Worm (Caenorhabditis elegans) whole organism, L3 larva: Measurements from ENCODE around the gene lgc-49.

Source experiments
- ama-1 ChIP-seq: fragments of 150-350 bp; optimal IDR thresholded peaks from 2 replicates; lab custom pipeline; 2018
- egl-27 ChIP-seq: sonication (generic microtip); optimal IDR thresholded peaks from 4 replicates; lab custom pipeline; 2017; ENCODE audit warnings: missing biosample characterization, missing genetic modification reagents, missing genetic modification characterization
- fos-1 ChIP-seq: fragments of 150-350 bp; optimal IDR thresholded peaks from 2 replicates; lab custom pipeline; 2014; ENCODE audit warnings: missing biosample characterization, missing genetic modification characterization
- jun-1 ChIP-seq: fragments of 150-350 bp; optimal IDR thresholded peaks from 2 replicates; lab custom pipeline; 2014; ENCODE audit warnings: missing biosample characterization, missing genetic modification reagents, missing genetic modification characterization
- mdl-1 ChIP-seq: fragments of 150-350 bp; optimal IDR thresholded peaks from 2 replicates; lab custom pipeline; 2014; ENCODE audit warnings: missing biosample characterization, missing genetic modification characterization
- nhr-25 ChIP-seq: sonication (generic microtip); optimal IDR thresholded peaks from 2 replicates; lab custom pipeline; 2017; ENCODE audit warnings: missing biosample characterization, missing genetic modification characterization
- nhr-28 ChIP-seq: fragments of 150-350 bp; optimal IDR thresholded peaks from 2 replicates; lab custom pipeline; 2014; ENCODE audit warnings: missing biosample characterization, missing genetic modification characterization
- nhr-77 ChIP-seq: fragments of 150-350 bp; optimal IDR thresholded peaks from 2 replicates; lab custom pipeline; 2014; ENCODE audit warnings: missing biosample characterization, missing genetic modification characterization
- pqm-1 ChIP-seq: fragments of 150-350 bp; optimal IDR thresholded peaks from 2 replicates; lab custom pipeline; 2017; ENCODE audit warnings: missing biosample characterization, missing genetic modification characterization, inconsistent platforms
- skn-1 ChIP-seq: fragments of 150-350 bp; optimal IDR thresholded peaks from 2 replicates; lab custom pipeline; 2014; ENCODE audit warnings: missing biosample characterization, missing genetic modification characterization
- snpc-4 ChIP-seq: fragments of 150-350 bp; optimal IDR thresholded peaks from 2 replicates; lab custom pipeline; 2014; ENCODE audit warnings: missing biosample characterization, missing genetic modification characterization

DNA sequence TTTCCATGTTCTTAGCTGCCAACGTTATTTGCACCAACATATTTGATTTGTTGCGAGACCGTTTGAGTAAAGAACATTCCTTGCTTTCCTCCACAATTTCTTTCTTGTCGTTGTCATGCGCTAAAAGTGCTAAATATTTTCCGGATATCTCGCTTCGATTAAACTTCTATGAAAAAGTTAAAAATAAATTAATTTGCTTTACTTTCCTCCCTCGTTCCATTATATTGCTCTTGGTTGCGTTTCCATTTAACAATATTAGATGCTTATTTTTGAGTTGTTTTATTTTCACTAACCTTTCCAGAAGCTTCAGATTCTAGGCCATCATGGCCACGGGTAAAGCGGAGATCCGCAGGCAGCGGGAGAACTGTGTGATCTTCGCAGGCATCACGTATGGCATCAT, 50.5 kb downstream of the lgc-49 start, which contains the start of gene pgap-1:
- no peak for TF ChIP-seq mdl-1
- TF ChIP-seq fos-1 (tag; lab: Kevin White, UChicago) = no peak
- no peak for TF ChIP-seq pqm-1 (tag; lab: Kevin White, UChicago)
- TF ChIP-seq nhr-25 (tag; lab: Kevin White, UChicago) = no peak
- no peak for TF ChIP-seq ama-1
- TF ChIP-seq nhr-77 = no peak
- TF ChIP-seq snpc-4 = no peak
- TF ChIP-seq egl-27 = no peak
- TF ChIP-seq skn-1 (tag; lab: Kevin White, UChicago) = no peak
- TF ChIP-seq nhr-28 (tag; lab: Kevin White, UChicago) = no peak
- no peak for TF ChIP-seq jun-1
